Worm (Caenorhabditis elegans) whole organism, late embryonic: Measurements from ENCODE around the gene F26F4.8.
A peak's percentile ranks its signal among the peaks of the same experiment; 100 is the strongest.

ENCODE experiments used
- C08G9.2 ChIP-seq: sonication (generic microtip); optimal IDR thresholded peaks from 2 replicates; lab custom pipeline; 2016; ENCODE audit warnings: mild to moderate bottlenecking, missing genetic modification characterization, moderate library complexity, missing compliant biosample characterization
- K09A11.1 ChIP-seq: sonication (generic microtip); optimal IDR thresholded peaks from 2 replicates; lab custom pipeline; 2017; ENCODE audit warnings: antibody characterized with exemption, mild to moderate bottlenecking, missing genetic modification characterization, missing compliant biosample characterization; ENCODE audit not compliant: insufficient read depth
- ahr-1 ChIP-seq: sonication (generic microtip); optimal IDR thresholded peaks from 2 replicates; lab custom pipeline; 2016; ENCODE audit warnings: missing genetic modification characterization, missing compliant biosample characterization
- ama-1 ChIP-seq: fragments of 150-350 bp; optimal IDR thresholded peaks from 2 replicates; lab custom pipeline; 2014
- ceh-18 ChIP-seq: sonication (generic microtip); optimal IDR thresholded peaks from 2 replicates; lab custom pipeline; 2016; ENCODE audit warnings: missing genetic modification characterization, missing compliant biosample characterization
- ceh-2 ChIP-seq: sonication (generic microtip); optimal IDR thresholded peaks from 2 replicates; lab custom pipeline; 2016; ENCODE audit warnings: missing genotype, missing genetic modification characterization, missing compliant biosample characterization
- ceh-22 ChIP-seq: sonication (generic microtip); optimal IDR thresholded peaks from 2 replicates; lab custom pipeline; 2017; ENCODE audit warnings: missing biosample characterization, missing genetic modification characterization
- ceh-24 ChIP-seq: sonication (generic microtip); optimal IDR thresholded peaks from 2 replicates; lab custom pipeline; 2016; ENCODE audit warnings: mild to moderate bottlenecking, missing genetic modification characterization, missing compliant biosample characterization
- ceh-31 ChIP-seq: sonication (generic microtip); optimal IDR thresholded peaks from 2 replicates; lab custom pipeline; 2016; ENCODE audit warnings: missing genetic modification characterization, missing compliant biosample characterization
- ceh-6 ChIP-seq: fragments of 200-800 bp; sonication (Bioruptor generic); optimal IDR thresholded peaks from 2 replicates; lab custom pipeline; 2018; ENCODE audit warnings: mild to moderate bottlenecking, missing genetic modification characterization, missing compliant biosample characterization
- che-1 ChIP-seq: sonication (generic microtip); optimal IDR thresholded peaks from 2 replicates; lab custom pipeline; 2016; ENCODE audit warnings: mild to moderate bottlenecking, missing genetic modification characterization, missing compliant biosample characterization
- dmd-4 ChIP-seq: sonication (generic microtip); optimal IDR thresholded peaks from 2 replicates; lab custom pipeline; 2016; ENCODE audit warnings: borderline replicate concordance, missing genetic modification characterization, missing compliant biosample characterization
- ets-4 ChIP-seq: sonication (generic microtip); optimal IDR thresholded peaks from 2 replicates; lab custom pipeline; 2016; ENCODE audit warnings: missing genetic modification characterization, missing compliant biosample characterization
- fax-1 ChIP-seq: sonication (generic microtip); optimal IDR thresholded peaks from 2 replicates; lab custom pipeline; 2016; ENCODE audit warnings: missing genotype, missing genetic modification characterization, missing compliant biosample characterization
- gmeb-2 ChIP-seq: sonication (generic microtip); optimal IDR thresholded peaks from 2 replicates; lab custom pipeline; 2016; ENCODE audit warnings: missing genetic modification characterization, inconsistent platforms, missing compliant biosample characterization
- hlh-15 ChIP-seq: sonication (generic microtip); optimal IDR thresholded peaks from 2 replicates; lab custom pipeline; 2016; ENCODE audit warnings: missing genetic modification characterization, missing compliant biosample characterization
- hlh-8 ChIP-seq: sonication (generic microtip); optimal IDR thresholded peaks from 2 replicates; lab custom pipeline; 2016; ENCODE audit warnings: missing genotype, missing genetic modification characterization, missing compliant biosample characterization
- lin-11 ChIP-seq: fragments of 200-800 bp; sonication (Bioruptor generic); optimal IDR thresholded peaks from 2 replicates; lab custom pipeline; 2018; ENCODE audit warnings: mild to moderate bottlenecking, missing genetic modification characterization, missing compliant biosample characterization
- madf-2 ChIP-seq: sonication (generic microtip); optimal IDR thresholded peaks from 2 replicates; lab custom pipeline; 2017; ENCODE audit warnings: missing genetic modification characterization, missing compliant biosample characterization
- mec-3 ChIP-seq: sonication (generic microtip); optimal IDR thresholded peaks from 2 replicates; lab custom pipeline; 2016; ENCODE audit warnings: borderline replicate concordance, missing genetic modification characterization, missing compliant biosample characterization
- nhr-232 ChIP-seq: sonication (generic microtip); optimal IDR thresholded peaks from 2 replicates; lab custom pipeline; 2016; ENCODE audit warnings: missing genetic modification characterization, missing compliant biosample characterization
- npax-4 ChIP-seq: sonication (generic microtip); optimal IDR thresholded peaks from 2 replicates; lab custom pipeline; 2016; ENCODE audit warnings: missing genetic modification characterization, missing compliant biosample characterization
- pat-9 ChIP-seq: fragments of 200-800 bp; sonication (Bioruptor generic); optimal IDR thresholded peaks from 2 replicates; lab custom pipeline; 2018; ENCODE audit warnings: mild to moderate bottlenecking, missing genetic modification characterization, moderate library complexity, missing compliant biosample characterization
- pax-1 ChIP-seq: fragments of 150-350 bp; optimal IDR thresholded peaks from 2 replicates; lab custom pipeline; 2014; ENCODE audit warnings: missing biosample characterization, missing genetic modification characterization
- pha-2 ChIP-seq: sonication (generic microtip); optimal IDR thresholded peaks from 2 replicates; lab custom pipeline; 2017; ENCODE audit warnings: mild to moderate bottlenecking, missing genetic modification characterization, missing compliant biosample characterization
- pqm-1 ChIP-seq: sonication (generic microtip); optimal IDR thresholded peaks from 2 replicates; lab custom pipeline; 2016; ENCODE audit warnings: missing genetic modification characterization, missing compliant biosample characterization
- pros-1 ChIP-seq: fragments of 150-350 bp; optimal IDR thresholded peaks from 2 replicates; lab custom pipeline; 2014; ENCODE audit warnings: missing biosample characterization, missing genetic modification reagents, missing genetic modification characterization
- ref-2 ChIP-seq: sonication (generic microtip); optimal IDR thresholded peaks from 2 replicates; lab custom pipeline; 2016; ENCODE audit warnings: missing genetic modification characterization, missing compliant biosample characterization
- rnt-1 ChIP-seq: sonication (generic microtip); optimal IDR thresholded peaks from 2 replicates; lab custom pipeline; 2016; ENCODE audit warnings: missing genetic modification characterization, missing compliant biosample characterization
- sox-2 ChIP-seq: fragments of 200-800 bp; sonication (Bioruptor generic); IDR thresholded peaks from 2 replicates; pipeline ENCODE4 v1.3.6; 2022; ENCODE audit warnings: missing genetic modification reagents, missing genetic modification characterization, missing compliant biosample characterization
- syd-9 ChIP-seq: sonication (generic microtip); optimal IDR thresholded peaks from 2 replicates; lab custom pipeline; 2016; ENCODE audit warnings: mild to moderate bottlenecking, missing genetic modification characterization, moderate library complexity, missing compliant biosample characterization
- tbx-2 ChIP-seq: sonication (generic microtip); optimal IDR thresholded peaks from 2 replicates; lab custom pipeline; 2016; ENCODE audit warnings: missing genetic modification characterization, missing compliant biosample characterization
- tbx-7 ChIP-seq: sonication (generic microtip); optimal IDR thresholded peaks from 2 replicates; lab custom pipeline; 2016; ENCODE audit warnings: missing genotype, missing genetic modification characterization, missing compliant biosample characterization
- unc-3 ChIP-seq, 2 experiments: fragments of 200-800 bp in 1 of 2; sonication (Bioruptor generic) in 1 of 2; sonication (generic microtip) in 1 of 2; conservative IDR thresholded peaks in 1 of 2; optimal IDR thresholded peaks in 1 of 2; 2 replicates each; pipeline versions ENCODE4 v1.3.6 to Lab custom; 2016 to 2022; ENCODE audit warnings: missing compliant biosample characterization in 2 of 2, missing genetic modification characterization in 2 of 2, missing genetic modification reagents in 1 of 2
- unc-42 ChIP-seq: sonication (generic microtip); optimal IDR thresholded peaks from 2 replicates; lab custom pipeline; 2016; ENCODE audit warnings: missing genotype, missing genetic modification characterization, missing compliant biosample characterization
- unc-55 ChIP-seq: sonication (generic microtip); optimal IDR thresholded peaks from 2 replicates; lab custom pipeline; 2017; ENCODE audit warnings: missing biosample characterization, missing genetic modification reagents, missing genetic modification characterization
- zip-5 ChIP-seq: sonication (generic microtip); optimal IDR thresholded peaks from 2 replicates; lab custom pipeline; 2016; ENCODE audit warnings: missing genetic modification characterization, missing compliant biosample characterization
- ztf-16 ChIP-seq: sonication (generic microtip); optimal IDR thresholded peaks from 2 replicates; lab custom pipeline; 2017; ENCODE audit warnings: missing genetic modification characterization, missing compliant biosample characterization

Gene F26F4.8

ce11 chrIII:4899728-4900127 lies 5.5 kb downstream of the F26F4.8 start (continued):
- peak; percentile 33 for TF ChIP-seq K09A11.1 (tag; lab: Kevin White, UChicago)
- peak; percentile 98 for TF ChIP-seq ceh-31 (tag; lab: Kevin White, UChicago)
- peak; percentile 15 for TF ChIP-seq ztf-16 (tag; lab: Kevin White, UChicago)
- no peak for TF ChIP-seq ceh-24
- peak; percentile 41 for TF ChIP-seq ceh-22 (tag; lab: Kevin White, UChicago)
- no peak; the same call in 1 of the 2 replicates for TF ChIP-seq sox-2
- TF ChIP-seq pax-1 (tag; lab: Kevin White, UChicago) = peak; percentile 45
- no peak for TF ChIP-seq hlh-15 (tag; lab: Kevin White, UChicago)
- peak; percentile 89 for TF ChIP-seq unc-42 (tag; lab: Kevin White, UChicago)
- TF ChIP-seq pros-1 = peak; percentile 92
- peak; percentile 63 for TF ChIP-seq madf-2 (tag; lab: Kevin White, UChicago)
- TF ChIP-seq zip-5 (tag; lab: Kevin White, UChicago) = no peak
- TF ChIP-seq tbx-2 = peak; percentile 98
- no peak for TF ChIP-seq mec-3
- peak; percentile 77 for TF ChIP-seq pqm-1 (tag; lab: Kevin White, UChicago)
- peak; percentile 60 for TF ChIP-seq C08G9.2 (tag; lab: Kevin White, UChicago)

- TF ChIP-seq C08G9.2 (tag; lab: Kevin White, UChicago) = no peak
- no peak for TF ChIP-seq tbx-7 (tag; lab: Kevin White, UChicago)
- TF ChIP-seq mec-3 = no peak
- TF ChIP-seq rnt-1 (tag; lab: Kevin White, UChicago) = no peak
- TF ChIP-seq unc-55 = no peak
- no peak for TF ChIP-seq sox-2
- no peak for TF ChIP-seq ceh-18 (tag; lab: Kevin White, UChicago)
- no peak for TF ChIP-seq dmd-4 (tag; lab: Kevin White, UChicago)
- no peak for TF ChIP-seq syd-9
- TF ChIP-seq tbx-2 = no peak
- no peak for TF ChIP-seq ets-4 (tag; lab: Kevin White, UChicago)
- TF ChIP-seq fax-1 = no peak
- no peak for TF ChIP-seq hlh-8 (tag; lab: Kevin White, UChicago)
Observed at ce11 chrIII:4899035-4899578, 6.2 kb downstream of the F26F4.8 start, which contains the start of gene nhl-2. Gene nhl-2, minus strand, starts transcription at chrIII:4899085.

- TF ChIP-seq ztf-16 (tag; lab: Kevin White, UChicago) = no peak
- no peak for TF ChIP-seq gmeb-2 (tag; lab: Kevin White, UChicago)
- TF ChIP-seq ceh-6 (GFP tag; lab: Kevin White, UChicago) = no peak
- no peak for TF ChIP-seq ama-1 (lab: Kevin White, UChicago)
- no peak for TF ChIP-seq zip-5 (tag; lab: Kevin White, UChicago)
- no peak for TF ChIP-seq npax-4 (tag; lab: Kevin White, UChicago)
- no peak for TF ChIP-seq ahr-1 (tag; lab: Kevin White, UChicago)
- TF ChIP-seq ref-2 = no peak
- no peak for TF ChIP-seq che-1 (tag; lab: Kevin White, UChicago)
- TF ChIP-seq dmd-4 (tag; lab: Kevin White, UChicago) = no peak
- TF ChIP-seq, all 69 proteins: peak for 0
Observed at ce11 chrIII:4895313-4895712, 10.0 kb downstream of the F26F4.8 start.

ce11 chrIII:4893540-4893939 lies 11.7 kb downstream of the F26F4.8 start, which contains the start of gene F26F4.6:
Gene F26F4.6, minus strand, starts transcription at chrIII:4893640.
- TF ChIP-seq ama-1 (lab: Kevin White, UChicago) = no peak
- TF ChIP-seq unc-3 (GFP tag; conservative IDR thresholded peaks at IDR 0.05; lab: Robert Waterston, UW) = no peak
- no peak for TF ChIP-seq unc-3 (tag; optimal IDR thresholded peaks at IDR 0.05; lab: Kevin White, UChicago)
- no peak for TF ChIP-seq pha-2
- no peak for TF ChIP-seq ets-4 (tag; lab: Kevin White, UChicago)
- no peak for TF ChIP-seq mec-3
- TF ChIP-seq lin-11 (tag; lab: Kevin White, UChicago) = no peak
- no peak for TF ChIP-seq tbx-7 (tag; lab: Kevin White, UChicago)
- TF ChIP-seq ceh-18 (tag; lab: Kevin White, UChicago) = no peak
- TF ChIP-seq che-1 (tag; lab: Kevin White, UChicago) = no peak
- TF ChIP-seq unc-42 (tag; lab: Kevin White, UChicago) = no peak
- TF ChIP-seq pros-1 = no peak
- no peak for TF ChIP-seq ceh-2 (tag; lab: Kevin White, UChicago)
- no peak for TF ChIP-seq nhr-232 (tag; lab: Kevin White, UChicago)
- no peak for TF ChIP-seq pat-9 (tag; lab: Kevin White, UChicago)
